Fruit fly (Drosophila melanogaster) whole organism, prepupa: ENCODE data around the gene CG11095.
A peak's percentile ranks its signal among the peaks of the same experiment; 100 is the strongest.

ENCODE experiments used
- Blimp-1 ChIP-seq: fragments of 200-800 bp; sonication (Bioruptor generic); optimal IDR thresholded peaks from 3 replicates; lab custom pipeline; 2017; ENCODE audit warnings: missing biosample characterization, missing genetic modification characterization, mild to moderate bottlenecking, moderate library complexity, missing genetic modification reagents
- CG10631 ChIP-seq: fragments of 200-800 bp; sonication (Bioruptor generic); optimal IDR thresholded peaks from 2 replicates; lab custom pipeline; 2016; ENCODE audit warnings: missing biosample characterization, missing genetic modification characterization
- CG10669 ChIP-seq: fragments of 200-800 bp; sonication (Bioruptor generic); optimal IDR thresholded peaks from 3 replicates; lab custom pipeline; 2018; ENCODE audit warnings: missing biosample characterization, mild to moderate bottlenecking, missing genetic modification characterization, moderate library complexity
- CG11762 ChIP-seq: fragments of 200-800 bp; sonication (Bioruptor generic); optimal IDR thresholded peaks from 3 replicates; lab custom pipeline; 2016; ENCODE audit warnings: missing biosample characterization, missing genetic modification characterization; ENCODE audit not compliant: insufficient read depth
- CG15336 ChIP-seq: fragments of 200-800 bp; sonication (Bioruptor generic); IDR thresholded peaks from 2 replicates; pipeline ENCODE4 v1.3.6; 2022; ENCODE audit warnings: missing biosample characterization, missing genetic modification characterization
- CG1621 ChIP-seq: fragments of 200-800 bp; sonication (Bioruptor generic); optimal IDR thresholded peaks from 3 replicates; lab custom pipeline; 2018; ENCODE audit warnings: missing biosample characterization, mild to moderate bottlenecking, missing genetic modification characterization
- CG16779 ChIP-seq: fragments of 200-800 bp; sonication (Bioruptor generic); optimal IDR thresholded peaks from 3 replicates; lab custom pipeline; 2017; ENCODE audit warnings: missing biosample characterization, mild to moderate bottlenecking, missing genetic modification characterization
- CG3032 ChIP-seq: fragments of 200-800 bp; optimal IDR thresholded peaks from 2 replicates; lab custom pipeline; 2019; ENCODE audit warnings: missing biosample characterization, mild to moderate bottlenecking, missing genetic modification characterization, moderate library complexity
- CG32006 ChIP-seq: fragments of 200-800 bp; sonication (Bioruptor generic); optimal IDR thresholded peaks from 3 replicates; lab custom pipeline; 2017; ENCODE audit warnings: missing biosample characterization, mild to moderate bottlenecking, missing genetic modification characterization
- CG34406 ChIP-seq: fragments of 200-800 bp; sonication (Bioruptor generic); optimal IDR thresholded peaks from 3 replicates; lab custom pipeline; 2016; ENCODE audit warnings: missing biosample characterization, missing genetic modification characterization
- CG3919 ChIP-seq: fragments of 200-800 bp; sonication (Bioruptor generic); optimal IDR thresholded peaks from 3 replicates; lab custom pipeline; 2016; ENCODE audit warnings: missing biosample characterization, missing genetic modification characterization
- CG4318 ChIP-seq: fragments of 200-800 bp; sonication (Bioruptor generic); optimal IDR thresholded peaks from 3 replicates; lab custom pipeline; 2017; ENCODE audit warnings: missing biosample characterization, mild to moderate bottlenecking, missing genetic modification characterization
- CG6163 ChIP-seq: fragments of 200-800 bp; sonication (Bioruptor generic); IDR thresholded peaks from 3 replicates; pipeline ENCODE4 v1.3.6; 2022; ENCODE audit warnings: missing biosample characterization, missing genetic modification characterization
- CG6808 ChIP-seq: fragments of 200-800 bp; sonication (Bioruptor generic); optimal IDR thresholded peaks from 3 replicates; lab custom pipeline; 2017; ENCODE audit warnings: missing biosample characterization, missing genetic modification characterization, mild to moderate bottlenecking, moderate library complexity, missing genetic modification reagents
- CG6854 ChIP-seq: fragments of 200-800 bp; sonication (Bioruptor generic); optimal IDR thresholded peaks from 2 replicates; lab custom pipeline; 2017; ENCODE audit warnings: missing biosample characterization, mild to moderate bottlenecking, missing genetic modification characterization
- CG7368 ChIP-seq: fragments of 200-800 bp; sonication (Bioruptor generic); optimal IDR thresholded peaks from 3 replicates; lab custom pipeline; 2016; ENCODE audit warnings: missing biosample characterization, missing genetic modification characterization
- CG8119 ChIP-seq: fragments of 200-800 bp; sonication (Bioruptor generic); IDR thresholded peaks from 3 replicates; pipeline ENCODE4 v1.3.6; 2022; ENCODE audit warnings: missing biosample characterization, missing genetic modification characterization
- CG8319 ChIP-seq: fragments of 200-800 bp; sonication (Bioruptor generic); optimal IDR thresholded peaks from 3 replicates; lab custom pipeline; 2016; ENCODE audit warnings: missing biosample characterization, missing genetic modification characterization
- CG8632 ChIP-seq: fragments of 200-800 bp; sonication (Bioruptor generic); optimal IDR thresholded peaks from 3 replicates; lab custom pipeline; 2016; ENCODE audit warnings: missing biosample characterization, missing genetic modification characterization
- CG9139 ChIP-seq: fragments of 200-800 bp; sonication (Bioruptor generic); optimal IDR thresholded peaks from 3 replicates; lab custom pipeline; 2017; ENCODE audit warnings: missing biosample characterization, mild to moderate bottlenecking, missing genetic modification characterization
- Eip75B ChIP-seq: fragments of 200-800 bp; sonication (Bioruptor generic); optimal IDR thresholded peaks from 3 replicates; lab custom pipeline; 2016; ENCODE audit warnings: missing biosample characterization, missing genetic modification characterization
- Eip78C ChIP-seq: fragments of 200-800 bp; sonication (Bioruptor generic); peaks from one replicate; lab custom pipeline; 2016; ENCODE audit warnings: missing biosample characterization, missing genetic modification characterization
- Eip93F ChIP-seq: fragments of 200-800 bp; sonication (Bioruptor generic); optimal IDR thresholded peaks from 2 replicates; lab custom pipeline; 2016; ENCODE audit warnings: missing biosample characterization, mild to moderate bottlenecking, missing genetic modification characterization
- Ets21C ChIP-seq: fragments of 200-800 bp; sonication (Bioruptor generic); optimal IDR thresholded peaks from 3 replicates; lab custom pipeline; 2016; ENCODE audit warnings: missing biosample characterization, missing genetic modification characterization
- Ets96B ChIP-seq: fragments of 200-800 bp; optimal IDR thresholded peaks from 2 replicates; lab custom pipeline; 2019; ENCODE audit warnings: missing biosample characterization, mild to moderate bottlenecking, missing genetic modification characterization, moderate library complexity
- Hr38 ChIP-seq: sonication (Bioruptor generic); optimal IDR thresholded peaks from 2 replicates; lab custom pipeline; 2016; ENCODE audit warnings: missing biosample characterization, missing genetic modification characterization
- Hr39 ChIP-seq: fragments of 200-800 bp; sonication (Bioruptor generic); optimal IDR thresholded peaks from 2 replicates; lab custom pipeline; 2016; ENCODE audit warnings: missing biosample characterization, missing genetic modification characterization
- Hr4 ChIP-seq: fragments of 200-800 bp; sonication (Bioruptor generic); optimal IDR thresholded peaks from 3 replicates; lab custom pipeline; 2016; ENCODE audit warnings: missing biosample characterization, missing genetic modification characterization
- Lpt ChIP-seq: fragments of 200-800 bp; sonication (Bioruptor generic); optimal IDR thresholded peaks from 3 replicates; lab custom pipeline; 2016; ENCODE audit warnings: missing biosample characterization, missing genetic modification characterization
- Smox ChIP-seq: fragments of 200-800 bp; sonication (Bioruptor generic); optimal IDR thresholded peaks from 3 replicates; lab custom pipeline; 2016; ENCODE audit warnings: missing biosample characterization, missing genetic modification characterization
- Sox102F ChIP-seq: fragments of 200-800 bp; sonication (Bioruptor generic); optimal IDR thresholded peaks from 2 replicates; lab custom pipeline; 2016; ENCODE audit warnings: missing biosample characterization, mild to moderate bottlenecking, missing genetic modification characterization
- Sox14 ChIP-seq: fragments of 200-800 bp; sonication (Bioruptor generic); optimal IDR thresholded peaks from 3 replicates; lab custom pipeline; 2016; ENCODE audit warnings: missing biosample characterization, missing genetic modification characterization
- Sox15 ChIP-seq: fragments of 200-800 bp; sonication (Bioruptor generic); optimal IDR thresholded peaks from 3 replicates; lab custom pipeline; 2016; ENCODE audit warnings: missing biosample characterization, missing genetic modification characterization
- achi ChIP-seq: fragments of 200-800 bp; sonication (Bioruptor generic); optimal IDR thresholded peaks from 3 replicates; lab custom pipeline; 2016; ENCODE audit warnings: missing biosample characterization, missing genetic modification characterization
- cyc ChIP-seq: fragments of 200-800 bp; sonication (Bioruptor generic); optimal IDR thresholded peaks from 3 replicates; lab custom pipeline; 2016; ENCODE audit warnings: missing biosample characterization, missing genetic modification characterization
- dac ChIP-seq: fragments of 200-800 bp; sonication (Bioruptor generic); optimal IDR thresholded peaks from 2 replicates; lab custom pipeline; 2017; ENCODE audit warnings: missing biosample characterization, mild to moderate bottlenecking, missing genetic modification characterization
- eg ChIP-seq: fragments of 200-800 bp; sonication (Bioruptor generic); IDR thresholded peaks from 3 replicates; pipeline ENCODE4 v1.3.6; 2022; ENCODE audit warnings: missing biosample characterization, missing genetic modification characterization
- esn ChIP-seq: fragments of 200-800 bp; sonication (Bioruptor generic); optimal IDR thresholded peaks from 2 replicates; lab custom pipeline; 2016; ENCODE audit warnings: missing biosample characterization, mild to moderate bottlenecking, missing genetic modification characterization, moderate library complexity
- fd59A ChIP-seq: fragments of 200-800 bp; sonication (Bioruptor generic); optimal IDR thresholded peaks from 2 replicates; lab custom pipeline; 2017; ENCODE audit warnings: missing biosample characterization, mild to moderate bottlenecking, missing genetic modification characterization, missing genetic modification reagents
- fkh ChIP-seq: fragments of 200-800 bp; sonication (Bioruptor generic); optimal IDR thresholded peaks from 3 replicates; lab custom pipeline; 2017; ENCODE audit warnings: missing biosample characterization, mild to moderate bottlenecking, missing genetic modification characterization, moderate library complexity
- lz ChIP-seq: fragments of 200-800 bp; sonication (Bioruptor generic); optimal IDR thresholded peaks from 3 replicates; lab custom pipeline; 2016; ENCODE audit warnings: missing biosample characterization, missing genetic modification characterization
- pdm3 ChIP-seq: fragments of 200-800 bp; sonication (Bioruptor generic); optimal IDR thresholded peaks from 3 replicates; lab custom pipeline; 2016; ENCODE audit warnings: missing biosample characterization, missing genetic modification characterization
- ss ChIP-seq, 2 experiments: fragments of 200-800 bp; sonication (Bioruptor generic); optimal IDR thresholded peaks; 2 replicates in 1 of 2; 3 replicates in 1 of 2; lab custom pipeline; 2017 to 2018; ENCODE audit warnings: mild to moderate bottlenecking in 2 of 2, missing biosample characterization in 2 of 2, missing genetic modification characterization in 2 of 2, moderate library complexity in 1 of 2
- svp ChIP-seq: fragments of 200-800 bp; sonication (Bioruptor generic); peaks from one replicate; lab custom pipeline; 2016; ENCODE audit warnings: missing biosample characterization, missing genetic modification characterization
- topi ChIP-seq: fragments of 200-800 bp; sonication (Bioruptor generic); optimal IDR thresholded peaks from 3 replicates; lab custom pipeline; 2016; ENCODE audit warnings: missing biosample characterization, missing genetic modification characterization
- vri ChIP-seq: fragments of 200-800 bp; sonication (Bioruptor generic); optimal IDR thresholded peaks from 3 replicates; lab custom pipeline; 2016; ENCODE audit warnings: missing biosample characterization, mild to moderate bottlenecking, missing genetic modification characterization

CG11095 gene

DNA sequence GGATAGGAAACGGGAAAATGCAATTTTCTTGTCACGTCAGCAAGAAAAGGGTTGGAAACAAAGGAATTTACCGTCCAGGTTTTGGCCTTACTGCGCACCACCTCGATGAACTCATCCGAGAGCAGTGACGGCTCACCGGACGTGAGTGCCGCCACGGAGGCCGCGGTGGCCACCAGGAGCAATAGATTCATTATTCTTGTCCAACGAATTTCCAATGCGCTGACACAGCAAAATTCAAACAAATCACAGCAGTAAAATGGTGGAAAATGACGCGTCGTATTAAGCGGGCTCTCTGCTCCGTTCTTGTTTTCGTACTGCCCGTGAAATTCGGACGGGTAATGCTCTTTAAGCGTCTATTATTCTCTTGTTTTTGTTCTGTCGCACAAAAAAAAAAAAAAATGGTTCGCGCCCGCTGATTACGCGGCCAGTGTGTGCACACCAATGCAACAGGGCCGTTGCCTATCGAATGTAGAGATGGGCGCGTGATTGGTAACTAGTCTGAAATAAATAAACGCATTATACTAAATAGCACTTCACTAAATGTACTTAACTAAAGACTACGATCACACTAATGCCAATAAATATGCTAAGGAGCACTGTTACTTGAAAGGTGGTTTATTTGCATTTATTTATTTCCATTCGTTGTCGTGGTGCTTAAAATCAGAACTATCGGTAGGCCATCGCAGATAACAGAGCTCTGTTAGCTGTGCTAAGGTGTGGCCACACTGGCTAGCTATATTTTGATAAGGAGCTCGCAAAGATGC, 29.6 kb upstream of the CG11095 start, which contains the start of the genes CtsB and amrt (continued):
- TF ChIP-seq dac (GFP tag; lab: Kevin White, UChicago) (peak; percentile 28), Hr39 (GFP tag; lab: Kevin White, UChicago) (peak; percentile 64), fkh (peak; percentile 31), CG15336 (GFP tag; lab: Robert Waterston, UW) (peak; percentile 60; the same call in 1 of the 2 replicates), Hr38 (GFP tag; lab: Kevin White, UChicago) (no peak), CG10631 (GFP tag; lab: Kevin White, UChicago) (peak; percentile 63), CG1621 (tag; lab: Kevin White, UChicago) (peak; percentile 26), achi (peak; percentile 38), Ets21C (GFP tag; lab: Kevin White, UChicago) (peak; percentile 51), CG10669 (GFP tag; lab: Kevin White, UChicago) (peak; percentile 50), CG9139 (GFP tag; lab: Kevin White, UChicago) (peak; percentile 62), Sox15 (GFP tag; lab: Kevin White, UChicago) (peak; percentile 36), Smox (GFP tag; lab: Kevin White, UChicago) (peak; percentile 64), CG7368 (GFP tag; lab: Kevin White, UChicago) (peak; percentile 31), CG34406 (GFP tag; lab: Kevin White, UChicago) (peak; percentile 58), CG32006 (GFP tag; lab: Kevin White, UChicago) (peak; percentile 64), CG4318 (no peak), CG6163 (peak; percentile 81; the same call in 2 of the 3 replicates), topi (GFP tag; lab: Kevin White, UChicago) (peak; percentile 63), CG6854 (no peak), Sox14 (GFP tag; lab: Kevin White, UChicago) (peak; percentile 71), Eip93F (GFP tag; lab: Kevin White, UChicago) (no peak), Hr4 (peak; percentile 58), lz (peak; percentile 72), CG16779 (peak; percentile 52), CG3919 (peak; percentile 59)

DNA sequence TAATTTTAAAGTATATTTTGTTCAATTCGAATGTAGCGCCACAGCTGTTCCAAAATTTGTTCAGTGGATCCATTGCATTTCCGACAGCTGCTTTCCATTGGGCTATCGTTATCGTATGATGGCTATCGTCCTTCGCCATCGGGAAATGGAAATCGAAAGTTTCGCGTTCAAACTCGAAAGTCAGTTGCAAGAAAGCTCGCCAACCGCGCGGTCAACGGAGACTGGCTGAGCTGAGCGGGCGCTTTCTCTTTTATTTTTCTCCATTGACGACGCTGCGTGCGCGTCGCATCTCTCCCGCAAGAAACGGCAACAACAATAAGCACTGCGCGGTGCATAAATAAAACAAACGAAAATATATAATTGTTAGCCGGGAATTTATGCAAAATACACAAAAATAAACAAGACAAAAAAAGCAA, 27.9 kb upstream of the CG11095 start, which contains the start of gene inaE:
Gene inaE, plus strand, starts transcription at position 181 of the 416 bp plus-strand sequence.
- TF ChIP-seq fkh = peak; percentile 26
- TF ChIP-seq topi (GFP tag; lab: Kevin White, UChicago) = no peak
- no peak for TF ChIP-seq CG7368 (GFP tag; lab: Kevin White, UChicago)
- no peak for TF ChIP-seq Hr38 (GFP tag; lab: Kevin White, UChicago)
- TF ChIP-seq CG3919 = peak; percentile 17
- no peak for TF ChIP-seq fd59A (GFP tag; lab: Kevin White, UChicago)
- TF ChIP-seq Eip75B (GFP tag; lab: Kevin White, UChicago) = no peak
- TF ChIP-seq Lpt = no peak
- no peak for TF ChIP-seq CG11762
- TF ChIP-seq Eip78C = peak; percentile 1
- peak; percentile 2 for TF ChIP-seq CG3032 (tag; lab: Kevin White, UChicago)
- TF ChIP-seq CG15336 (GFP tag; lab: Robert Waterston, UW) = no peak
- peak; percentile 32 for TF ChIP-seq svp (GFP tag; lab: Kevin White, UChicago)
- peak; percentile 15 for TF ChIP-seq CG32006 (GFP tag; lab: Kevin White, UChicago)
- no peak for TF ChIP-seq vri (GFP tag; lab: Kevin White, UChicago)
- no peak for TF ChIP-seq Hr4
- TF ChIP-seq achi = no peak
- peak; percentile 47; the same call in 2 of the 3 replicates for TF ChIP-seq eg (GFP tag; lab: Robert Waterston, UW)
- TF ChIP-seq cyc (GFP tag; lab: Kevin White, UChicago) = no peak
- no peak for TF ChIP-seq CG8319
- TF ChIP-seq pdm3 = no peak
- TF ChIP-seq Ets96B (tag; lab: Kevin White, UChicago) = no peak
- TF ChIP-seq CG6808 = peak; percentile 18
- TF ChIP-seq CG8632 (GFP tag; lab: Kevin White, UChicago) = no peak
- TF ChIP-seq CG1621 (tag; lab: Kevin White, UChicago) = no peak
- TF ChIP-seq CG9139 (GFP tag; lab: Kevin White, UChicago) = no peak
- peak in 1 of 2 experiments; percentile 23 for TF ChIP-seq ss (GFP tag; optimal IDR thresholded peaks at IDR 0.05; lab: Kevin White, UChicago)
- TF ChIP-seq Sox102F = no peak
- TF ChIP-seq CG8119 (GFP tag; lab: Robert Waterston, UW) = 0 out of 3 replicates have a peak, but pooled peaks have one; percentile 12
- TF ChIP-seq Sox14 (GFP tag; lab: Kevin White, UChicago) = peak; percentile 38
- no peak for TF ChIP-seq Ets21C (GFP tag; lab: Kevin White, UChicago)
- TF ChIP-seq CG34406 (GFP tag; lab: Kevin White, UChicago) = no peak
- TF ChIP-seq dac (GFP tag; lab: Kevin White, UChicago) = peak; percentile 15
- peak; percentile 10 for TF ChIP-seq esn
- TF ChIP-seq CG10669 (GFP tag; lab: Kevin White, UChicago) = no peak
- TF ChIP-seq Blimp-1 = peak; percentile 91
